Worm (Caenorhabditis elegans) whole organism, early embryonic: ENCODE measurements around the gene C49A9.9.

Experiments
- ama-1 ChIP-seq: fragments of 150-350 bp; optimal IDR thresholded peaks from 2 replicates; lab custom pipeline; 2014
- ceh-13 ChIP-seq: fragments of 200-800 bp; sonication (Bioruptor generic); optimal IDR thresholded peaks from 2 replicates; lab custom pipeline; 2018; ENCODE audit warnings: mild to moderate bottlenecking, missing genetic modification characterization, missing compliant biosample characterization
- ceh-36 ChIP-seq: sonication (generic microtip); optimal IDR thresholded peaks from 2 replicates; lab custom pipeline; 2016; ENCODE audit warnings: missing genetic modification characterization, inconsistent platforms, missing compliant biosample characterization
- flt-1 ChIP-seq: fragments of 200-800 bp; sonication (Bioruptor generic); IDR thresholded peaks from 2 replicates; pipeline ENCODE4 v1.3.6; 2022; ENCODE audit warnings: missing genetic modification characterization, missing compliant biosample characterization
- tbx-37 ChIP-seq: fragments of 200-800 bp; sonication (Bioruptor generic); conservative IDR thresholded peaks from 2 replicates; pipeline ENCODE4 v1.3.6; 2022; ENCODE audit warnings: missing genetic modification reagents, missing genetic modification characterization, missing compliant biosample characterization
- tra-4 ChIP-seq: sonication (generic microtip); optimal IDR thresholded peaks from 2 replicates; lab custom pipeline; 2017; ENCODE audit warnings: missing genetic modification characterization, missing compliant biosample characterization

- TF ChIP-seq ama-1 (lab: Kevin White, UChicago): no peak
- TF ChIP-seq tbx-37: peak; percentile 90
- peak; percentile 10; the same call in 1 of the 2 replicates for TF ChIP-seq flt-1
- no peak for TF ChIP-seq ceh-36
- no peak for TF ChIP-seq ceh-13
- no peak for TF ChIP-seq tra-4
These were observed 10.8 kb upstream of the C49A9.9 start, which contains the start of gene C49A9.10 for ce11 chrIV:6206294-6206776.
